Worm (Caenorhabditis elegans): ENCODE measurements around the gene let-23.

Gene let-23

ce11 chrII:9197212-9197611 lies at the start of gene let-23:
TSS of gene let-23 (plus strand) at chrII:9197512.
- TF ChIP-seq mxl-3 (GFP tag; optimal IDR thresholded peaks at IDR 0.05) (no peak), nhr-10 (tag; optimal IDR thresholded peaks at IDR 0.05) (no peak), lin-1 (GFP tag; IDR thresholded peaks at IDR 0.05) (no peak)

ce11 chrII:9148079-9148478 lies 49.2 kb upstream of the let-23 start:
- TF ChIP-seq nhr-6 (tag; optimal IDR thresholded peaks at IDR 0.05) (no peak), hlh-11 (tag; optimal IDR thresholded peaks at IDR 0.05) (no peak), mes-2 (tag; optimal IDR thresholded peaks at IDR 0.05; ENCODE audit: poor library complexity, severe bottlenecking) (no peak), F44E2.7 (GFP tag; IDR thresholded peaks at IDR 0.05) (no peak), daf-12 (tag; optimal IDR thresholded peaks at IDR 0.05) (no peak), Y105C5A.15 (GFP tag; IDR thresholded peaks at IDR 0.05) (no peak), egl-27 (tag; optimal IDR thresholded peaks at IDR 0.05) (no peak), daf-19 (GFP tag; conservative IDR thresholded peaks at IDR 0.05) (no peak), mxl-3 (GFP tag; optimal IDR thresholded peaks at IDR 0.05) (no peak), nhr-11 (tag; optimal IDR thresholded peaks at IDR 0.05) (no peak), saeg-2 (GFP tag; IDR thresholded peaks at IDR 0.05) (no peak), nhr-77 (tag; optimal IDR thresholded peaks at IDR 0.05) (no peak), zip-11 (GFP tag; IDR thresholded peaks at IDR 0.05) (no peak), lir-3 (tag; optimal IDR thresholded peaks at IDR 0.05) (no peak), madf-9 (GFP tag; conservative IDR thresholded peaks at IDR 0.05) (no peak), madf-5 (GFP tag; IDR thresholded peaks at IDR 0.05) (no peak), nhr-111 (GFP tag; optimal IDR thresholded peaks at IDR 0.05) (no peak), ztf-7 (tag; optimal IDR thresholded peaks at IDR 0.05) (no peak)

- no peak for TF ChIP-seq lin-1 (GFP tag; IDR thresholded peaks at IDR 0.05)
- TF ChIP-seq dmd-9 (GFP tag; IDR thresholded peaks at IDR 0.05), result no peak
- no peak for TF ChIP-seq zfp-3 (GFP tag; conservative IDR thresholded peaks at IDR 0.05)
- TF ChIP-seq dmd-8 (GFP tag; IDR thresholded peaks at IDR 0.05), result no peak
- TF ChIP-seq pqm-1 (tag; optimal IDR thresholded peaks at IDR 0.05), result no peak
- TF ChIP-seq mxl-3 (GFP tag; optimal IDR thresholded peaks at IDR 0.05), result no peak
- no peak for TF ChIP-seq nhr-111 (GFP tag; optimal IDR thresholded peaks at IDR 0.05)
- no peak for TF ChIP-seq unc-62 (GFP tag; optimal IDR thresholded peaks at IDR 0.05 in 1 of 2)
- TF ChIP-seq unc-62 (tag; optimal IDR thresholded peaks at IDR 0.05), result no peak
- TF ChIP-seq skn-1 (tag; optimal IDR thresholded peaks at IDR 0.05), result no peak
- no peak for TF ChIP-seq ztf-7 (tag; optimal IDR thresholded peaks at IDR 0.05)
- no peak for TF ChIP-seq T26A8.4 (GFP tag; IDR thresholded peaks at IDR 0.05)
- TF ChIP-seq nhr-76 (tag; optimal IDR thresholded peaks at IDR 0.05), result no peak
- TF ChIP-seq T20F7.1 (GFP tag; optimal IDR thresholded peaks at IDR 0.05), result no peak
- no peak for TF ChIP-seq fos-1 (tag; optimal IDR thresholded peaks at IDR 0.05)
- no peak for TF ChIP-seq snpc-1.2 (GFP tag; IDR thresholded peaks at IDR 0.05)
- no peak for TF ChIP-seq daf-19 (GFP tag; conservative IDR thresholded peaks at IDR 0.05)
- no peak for TF ChIP-seq unc-130 (GFP tag; optimal IDR thresholded peaks at IDR 0.05)
- no peak for TF ChIP-seq tag-97 (GFP tag; IDR thresholded peaks at IDR 0.05)
- no peak for TF ChIP-seq ceh-32 (tag; optimal IDR thresholded peaks at IDR 0.05; ENCODE audit: poor library complexity)
These were observed 45.1 kb upstream of the let-23 start, which contains the start of gene col-78 for ce11 chrII:9152231-9152630. TSS of gene col-78 (plus strand) at chrII:9152531.

ce11 chrII:9154339-9154738 lies 43.0 kb upstream of the let-23 start:
- TF ChIP-seq nhr-48 (tag; optimal IDR thresholded peaks at IDR 0.05), result no peak
- TF ChIP-seq hif-1 (tag; optimal IDR thresholded peaks at IDR 0.05), result peak; percentile 87 to 89
- TF ChIP-seq aha-1 (tag), result peak; percentile 96
